Fruit fly (Drosophila melanogaster) whole organism, embryonic: Measurements from ENCODE around the gene Snx21.

Experiments used
- Hr78 ChIP-seq, 2 experiments: fragments of 200-800 bp in 1 of 2; fragments of >200 bp in 1 of 2; sonication (Bioruptor generic) in 1 of 2; optimal IDR thresholded peaks; 2 replicates each; lab custom pipeline; 2017 to 2019; ENCODE audit warnings: missing biosample characterization in 2 of 2, missing genetic modification characterization in 2 of 2, mild to moderate bottlenecking in 1 of 2, moderate library complexity in 1 of 2
- ken ChIP-seq: fragments of 200-800 bp; sonication (Bioruptor generic); IDR thresholded peaks from 3 replicates; pipeline ENCODE4 v1.3.6; 2022; ENCODE audit warnings: missing biosample characterization, missing genetic modification characterization
- sd ChIP-seq: fragments of 200-800 bp; sonication (Bioruptor generic); optimal IDR thresholded peaks from 3 replicates; lab custom pipeline; 2018; ENCODE audit warnings: missing biosample characterization, mild to moderate bottlenecking, missing genetic modification characterization, moderate library complexity

- TF ChIP-seq sd (no peak), Hr78 (GFP tag; optimal IDR thresholded peaks at IDR 0.05; lab: Kevin White, UChicago) (no peak), ken (GFP tag; lab: Robert Waterston, UW) (no peak)
Measured at dm6 chr2L:2755323-2755695, 10.2 kb downstream of the Snx21 start.
